Worm (Caenorhabditis elegans): ENCODE data around the gene ced-10.

DNA sequence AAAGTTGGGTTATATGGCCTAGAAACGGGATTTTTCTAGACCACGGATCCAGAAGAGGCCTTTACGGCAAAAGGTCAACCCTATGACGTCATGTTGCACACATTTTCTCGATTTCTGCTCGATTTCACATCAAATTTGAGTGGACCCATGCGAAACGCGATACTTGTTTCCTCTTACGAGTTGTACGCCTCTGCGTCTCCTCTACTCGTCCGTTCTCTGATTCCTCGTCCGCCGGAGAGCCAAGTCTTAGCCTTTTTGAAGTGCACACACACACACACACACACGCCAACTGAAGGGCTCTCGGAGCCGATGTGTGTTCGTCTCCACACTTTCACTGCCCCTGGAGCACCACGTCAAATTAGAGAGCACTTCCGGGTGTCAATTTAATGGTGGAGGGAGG lies 11.6 kb upstream of the ced-10 start:
- no peak for TF ChIP-seq fos-1 (tag; optimal IDR thresholded peaks at IDR 0.05)
- TF ChIP-seq pag-3 (tag; optimal IDR thresholded peaks at IDR 0.05; ENCODE audit: borderline replicate concordance, insufficient read depth): no peak
- no peak for TF ChIP-seq ztf-11 (tag; optimal IDR thresholded peaks at IDR 0.05)
